Worm (Caenorhabditis elegans) whole organism, L4/young adult: Measurements from ENCODE around the gene cyp-25A3.

ENCODE experiments used
- W03F9.2 ChIP-seq: fragments of 150-350 bp; optimal IDR thresholded peaks from 2 replicates; lab custom pipeline; 2014; ENCODE audit warnings: missing biosample characterization, missing genetic modification characterization
- dao-5 ChIP-seq: sonication (generic microtip); optimal IDR thresholded peaks from 2 replicates; lab custom pipeline; 2016; ENCODE audit warnings: missing genotype, missing genetic modification characterization, moderate library complexity, missing compliant biosample characterization
- him-1 ChIP-seq: sonication (generic microtip); optimal IDR thresholded peaks from 2 replicates; lab custom pipeline; 2016; ENCODE audit warnings: missing genotype, missing genetic modification reagents, missing genetic modification characterization, missing compliant biosample characterization

The cyp-25A3 gene

ce11 chrIII:3798416-3798815 lies 41.1 kb downstream of the cyp-25A3 start:
- no peak for TF ChIP-seq dao-5
- TF ChIP-seq him-1, result no peak
- no peak for TF ChIP-seq W03F9.2

ce11 chrIII:3797180-3798026 lies 42.1 kb downstream of the cyp-25A3 start:
- no peak for TF ChIP-seq W03F9.2
- no peak for TF ChIP-seq him-1
- no peak for TF ChIP-seq dao-5

DNA sequence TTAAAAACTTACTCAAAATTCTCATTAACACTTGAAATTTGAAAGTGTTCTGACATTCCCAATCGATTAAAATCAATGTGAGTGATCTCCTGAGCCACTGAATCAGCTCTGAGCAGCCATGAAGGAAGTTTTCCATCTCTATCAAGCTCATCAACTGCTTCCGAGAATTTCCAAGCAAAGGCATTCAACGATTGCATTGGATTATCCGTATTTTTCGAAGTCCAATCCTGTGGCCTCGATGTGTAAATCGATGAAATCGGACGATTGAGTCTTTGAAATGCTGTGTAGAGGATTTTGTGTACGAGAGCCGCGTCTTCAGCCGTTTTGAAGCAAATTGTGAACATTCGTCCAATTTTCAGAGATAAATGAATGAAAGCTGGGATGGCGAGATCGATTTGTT lies 43.6 kb downstream of the cyp-25A3 start:
- TF ChIP-seq W03F9.2 (no peak), him-1 (no peak), dao-5 (no peak)

- no peak for TF ChIP-seq him-1
- TF ChIP-seq W03F9.2, result no peak
- TF ChIP-seq dao-5, result no peak
Observed at ce11 chrIII:3790855-3791254, 48.7 kb downstream of the cyp-25A3 start.

DNA sequence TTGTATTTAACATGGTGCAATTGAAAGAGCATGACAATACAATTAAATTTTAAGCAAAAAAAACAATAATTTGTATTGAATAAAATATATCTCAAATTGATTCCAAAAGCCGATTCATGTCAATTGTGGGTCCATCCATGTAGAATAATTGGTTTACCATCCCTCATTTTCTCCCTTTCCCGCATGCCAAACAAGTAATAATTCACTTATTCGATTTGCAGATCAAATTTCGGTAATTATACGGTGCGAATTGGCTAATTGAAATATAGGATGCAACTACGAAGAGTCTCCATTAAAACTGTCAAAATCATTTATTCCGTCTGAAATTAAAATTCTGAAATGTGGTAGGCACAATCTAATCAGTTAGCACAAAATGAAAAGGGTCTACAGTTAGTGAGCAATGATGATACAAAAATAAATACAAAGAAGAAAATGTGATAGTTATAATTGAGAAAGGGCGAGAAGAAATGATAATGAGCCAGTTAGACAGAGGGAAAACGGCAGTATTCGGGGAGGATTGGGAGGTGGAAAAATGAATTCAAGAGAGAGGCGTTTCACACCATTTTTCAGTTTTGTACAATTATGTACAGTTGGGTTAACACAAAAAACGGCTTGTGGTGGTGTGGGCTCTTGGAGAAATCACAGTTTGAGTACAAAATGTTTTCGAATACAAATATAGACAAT lies 49.7 kb downstream of the cyp-25A3 start:
- TF ChIP-seq him-1, result no peak
- TF ChIP-seq dao-5, result no peak
- no peak for TF ChIP-seq W03F9.2
